Worm (Caenorhabditis elegans) whole organism, midembryonic: Measurements from ENCODE around the gene myrf-2.
A peak's percentile ranks its signal among the peaks of the same experiment; 100 is the strongest.

Experiments
- T22C8.4 ChIP-seq: fragments of 200-800 bp; sonication (Bioruptor generic); IDR thresholded peaks from 2 replicates; pipeline ENCODE4 v1.3.6; 2022; ENCODE audit warnings: missing genetic modification characterization, missing compliant biosample characterization
- cog-1 ChIP-seq: sonication (generic microtip); optimal IDR thresholded peaks from 2 replicates; lab custom pipeline; 2016; ENCODE audit warnings: missing genetic modification characterization, missing compliant biosample characterization
- flt-1 ChIP-seq: fragments of 200-800 bp; sonication (Bioruptor generic); IDR thresholded peaks from 2 replicates; pipeline ENCODE4 v1.3.6; 2022; ENCODE audit warnings: missing genetic modification characterization, missing compliant biosample characterization
- tab-1 ChIP-seq: fragments of 200-800 bp; sonication (Bioruptor generic); IDR thresholded peaks from 2 replicates; pipeline ENCODE4 v1.3.6; 2022; ENCODE audit warnings: missing genetic modification characterization, missing compliant biosample characterization
- ztf-23 ChIP-seq: fragments of 200-800 bp; sonication (Bioruptor generic); IDR thresholded peaks from 2 replicates; pipeline ENCODE4 v1.3.6; 2022; ENCODE audit warnings: missing genetic modification reagents, missing genetic modification characterization, missing compliant biosample characterization
- ztf-29 ChIP-seq: fragments of 200-800 bp; sonication (Bioruptor generic); IDR thresholded peaks from 2 replicates; pipeline ENCODE4 v1.3.6; 2022; ENCODE audit warnings: missing genetic modification reagents, missing genetic modification characterization, missing compliant biosample characterization

DNA sequence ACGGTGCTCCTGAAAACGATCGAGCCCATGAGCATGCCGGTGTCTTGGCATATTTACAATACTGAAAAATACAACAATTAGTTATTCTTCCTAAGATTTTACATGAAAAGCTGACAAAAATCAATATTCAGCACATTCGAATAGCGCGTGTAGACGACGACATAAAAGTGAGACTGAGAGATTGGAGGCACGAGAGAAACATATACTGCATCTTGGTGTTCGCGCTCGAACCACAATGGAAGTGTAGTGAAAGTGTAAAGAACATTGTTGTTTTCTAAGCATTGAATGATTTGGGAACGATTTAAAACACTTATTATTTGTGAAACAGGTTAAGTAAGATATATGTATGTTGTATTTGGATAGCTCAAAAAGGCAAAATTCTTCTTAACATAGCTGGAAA, 21.3 kb upstream of the myrf-2 start, which contains the start of gene F44A6.4:
- TF ChIP-seq ztf-23 (GFP tag; lab: Robert Waterston, UW) (no peak), flt-1 (GFP tag; lab: Robert Waterston, UW) (no peak), cog-1 (tag; lab: Kevin White, UChicago) (no peak), T22C8.4 (GFP tag; lab: Robert Waterston, UW) (0 out of 2 replicates have a peak, but pooled peaks have one; percentile 37), tab-1 (GFP tag; lab: Robert Waterston, UW) (no peak), ztf-29 (no peak)
